Fruit fly (Drosophila melanogaster) whole organism: Measurements from ENCODE around the gene nej.

Source experiments
- Dll ChIP-seq: fragments of >200 bp; optimal IDR thresholded peaks from 2 replicates; lab custom pipeline; 2017
- EcR ChIP-seq, 2 experiments: fragments of >200 bp; optimal IDR thresholded peaks; 2 replicates each; lab custom pipeline; 2017; ENCODE audit warnings: missing biosample characterization in 2 of 2, missing genetic modification characterization in 2 of 2, missing genetic modification reagents in 2 of 2
- pan ChIP-seq: fragments of >200 bp; optimal IDR thresholded peaks from 2 replicates; lab custom pipeline; 2017
- psq ChIP-seq: fragments of >200 bp; optimal IDR thresholded peaks from 2 replicates; lab custom pipeline; 2017

DNA sequence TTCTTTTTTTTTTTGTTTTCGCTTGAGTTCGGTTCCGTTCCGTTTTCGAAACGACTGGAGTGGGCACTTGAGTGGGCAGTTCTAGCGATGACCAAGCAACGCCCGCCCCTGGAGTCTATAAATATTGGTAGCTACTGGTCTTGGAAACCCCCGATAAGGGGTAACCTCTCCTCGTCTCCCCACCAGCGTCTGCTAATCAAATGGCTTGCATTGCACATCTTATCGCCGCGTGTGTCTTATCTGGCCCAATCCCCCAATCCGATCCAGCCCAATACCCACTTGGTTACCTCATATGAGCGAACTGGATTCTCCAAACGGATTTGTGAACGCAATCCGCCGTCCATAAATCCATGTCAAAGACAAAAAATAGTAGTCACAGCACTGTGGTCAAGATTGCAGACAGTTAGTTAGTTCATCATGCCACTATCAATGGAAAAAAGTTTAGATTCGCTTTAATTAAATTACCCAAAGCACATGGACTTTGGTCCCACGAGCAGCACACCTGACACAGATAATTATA, 24.0 kb downstream of the nej start, which contains the start of gene CG3106:
- TF ChIP-seq psq (lab: Kevin White, UChicago) (no peak), EcR (GFP tag; optimal IDR thresholded peaks at IDR 0.05; lab: Kevin White, UChicago) (no peak), Dll (lab: Kevin White, UChicago) (no peak), pan (no peak)
